Worm (Caenorhabditis elegans): ENCODE measurements around the gene F40F8.1.

ce11 chrII:11163291-11163690, 35.8 kb downstream of the F40F8.1 start:
- TF ChIP-seq B0310.2 (tag; optimal IDR thresholded peaks at IDR 0.05) = no peak
- TF ChIP-seq tbx-37 (GFP tag; conservative IDR thresholded peaks at IDR 0.05) = no peak
- no peak for TF ChIP-seq ama-1 (optimal IDR thresholded peaks at IDR 0.05)
- no peak for TF ChIP-seq ceh-13 (GFP tag; optimal IDR thresholded peaks at IDR 0.05)
- no peak for TF ChIP-seq aly-1 (tag; optimal IDR thresholded peaks at IDR 0.05)
- no peak for TF ChIP-seq ceh-36 (tag; optimal IDR thresholded peaks at IDR 0.05)
- TF ChIP-seq hmg-4 (GFP tag; optimal IDR thresholded peaks at IDR 0.05) = no peak

Data from whole organism, early embryonic.